Worm (Caenorhabditis elegans) whole organism, L3 larva: ENCODE results near the gene ZK813.2.

ENCODE experiments used
- ama-1 ChIP-seq: fragments of 150-350 bp; optimal IDR thresholded peaks from 2 replicates; lab custom pipeline; 2018
- nhr-12 ChIP-seq: fragments of 150-350 bp; optimal IDR thresholded peaks from 2 replicates; lab custom pipeline; 2014; ENCODE audit warnings: missing biosample characterization, missing genetic modification characterization
- nhr-23 ChIP-seq: fragments of 150-350 bp; optimal IDR thresholded peaks from 2 replicates; lab custom pipeline; 2014; ENCODE audit warnings: missing biosample characterization, missing genetic modification reagents, missing genetic modification characterization
- nhr-76 ChIP-seq: fragments of 150-350 bp; sonication (generic microtip); optimal IDR thresholded peaks from 5 replicates; lab custom pipeline; 2014; ENCODE audit warnings: missing biosample characterization, missing genetic modification characterization
- pqm-1 ChIP-seq: fragments of 150-350 bp; optimal IDR thresholded peaks from 2 replicates; lab custom pipeline; 2017; ENCODE audit warnings: missing biosample characterization, missing genetic modification characterization, inconsistent platforms
- skn-1 ChIP-seq: fragments of 150-350 bp; optimal IDR thresholded peaks from 2 replicates; lab custom pipeline; 2014; ENCODE audit warnings: missing biosample characterization, missing genetic modification characterization
- ztf-4 ChIP-seq: fragments of 150-350 bp; optimal IDR thresholded peaks from 2 replicates; lab custom pipeline; 2014; ENCODE audit warnings: missing biosample characterization, missing genetic modification characterization

ce11 chrX:3411565-3412022, 32.0 kb upstream of the ZK813.2 start, which contains the start of gene unc-78:
- TF ChIP-seq nhr-23 (tag; lab: Kevin White, UChicago) (no peak), nhr-12 (tag; lab: Kevin White, UChicago) (no peak), ama-1 (no peak), skn-1 (no peak), nhr-76 (tag; lab: Kevin White, UChicago) (no peak), ztf-4 (tag; lab: Kevin White, UChicago) (no peak), pqm-1 (peak; percentile 31)
